Worm (Caenorhabditis elegans) whole organism, late embryonic: Measurements from ENCODE around the gene T24C4.2.

Source experiments
- C38D4.7 ChIP-seq: fragments of 200-800 bp; sonication (Bioruptor generic); optimal IDR thresholded peaks from 2 replicates; lab custom pipeline; 2018; ENCODE audit warnings: mild to moderate bottlenecking, missing genetic modification characterization, moderate library complexity, missing compliant biosample characterization
- F13H6.1 ChIP-seq: sonication (generic microtip); optimal IDR thresholded peaks from 2 replicates; lab custom pipeline; 2016; ENCODE audit warnings: missing genetic modification characterization, missing compliant biosample characterization
- ama-1 ChIP-seq: fragments of 150-350 bp; optimal IDR thresholded peaks from 2 replicates; lab custom pipeline; 2014
- ceh-2 ChIP-seq: sonication (generic microtip); optimal IDR thresholded peaks from 2 replicates; lab custom pipeline; 2016; ENCODE audit warnings: missing genotype, missing genetic modification characterization, missing compliant biosample characterization
- fkh-10 ChIP-seq: fragments of 150-350 bp; optimal IDR thresholded peaks from 2 replicates; lab custom pipeline; 2014; ENCODE audit warnings: missing biosample characterization, missing genetic modification reagents, missing genetic modification characterization
- pha-4 ChIP-seq: fragments of 150-350 bp; optimal IDR thresholded peaks from 2 replicates; lab custom pipeline; 2018; ENCODE audit warnings: missing biosample characterization, missing genetic modification reagents, missing genetic modification characterization
- tbx-2 ChIP-seq: sonication (generic microtip); optimal IDR thresholded peaks from 2 replicates; lab custom pipeline; 2016; ENCODE audit warnings: missing genetic modification characterization, missing compliant biosample characterization
- zip-5 ChIP-seq: sonication (generic microtip); optimal IDR thresholded peaks from 2 replicates; lab custom pipeline; 2016; ENCODE audit warnings: missing genetic modification characterization, missing compliant biosample characterization

- TF ChIP-seq zip-5 (tag; lab: Kevin White, UChicago) (no peak), fkh-10 (GFP tag; lab: Kevin White, UChicago) (no peak), ama-1 (lab: Kevin White, UChicago) (peak; percentile 54), ceh-2 (tag; lab: Kevin White, UChicago) (no peak), C38D4.7 (no peak), tbx-2 (tag; lab: Kevin White, UChicago) (no peak), pha-4 (tag; lab: Kevin White, UChicago) (no peak), F13H6.1 (no peak)
These were observed 34.6 kb downstream of the T24C4.2 start for ce11 chrIII:835208-835607.
